Worm (Caenorhabditis elegans) whole organism, L3 larva: ENCODE data around the gene cyp-37A1.

ENCODE experiments used
- elt-3 ChIP-seq, 3 experiments: fragments of 150-350 bp in 1 of 3; sonication (generic microtip) in 2 of 3; optimal IDR thresholded peaks; 2 replicates in 2 of 3; 4 replicates in 1 of 3; lab custom pipeline; 2014 to 2017; ENCODE audit warnings: missing biosample characterization in 3 of 3, missing genetic modification characterization in 3 of 3
- fkh-2 ChIP-seq: fragments of 150-350 bp; optimal IDR thresholded peaks from 2 replicates; lab custom pipeline; 2014; ENCODE audit warnings: missing biosample characterization, missing genetic modification reagents, missing genetic modification characterization
- lin-15B ChIP-seq: fragments of 150-350 bp; optimal IDR thresholded peaks from 2 replicates; lab custom pipeline; 2014; ENCODE audit warnings: missing biosample characterization, missing genetic modification characterization
- lin-39 ChIP-seq: fragments of 150-350 bp; optimal IDR thresholded peaks from 2 replicates; lab custom pipeline; 2018; ENCODE audit warnings: missing biosample characterization, missing genetic modification reagents, missing genetic modification characterization
- mdl-1 ChIP-seq: fragments of 150-350 bp; optimal IDR thresholded peaks from 2 replicates; lab custom pipeline; 2014; ENCODE audit warnings: missing biosample characterization, missing genetic modification characterization
- nfya-1 ChIP-seq: sonication (generic microtip); optimal IDR thresholded peaks from 2 replicates; lab custom pipeline; 2017; ENCODE audit warnings: missing genetic modification characterization, mild to moderate bottlenecking, missing compliant biosample characterization, antibody characterized with exemption, moderate library complexity; ENCODE audit not compliant: insufficient read depth
- nhr-11 ChIP-seq: fragments of 150-350 bp; optimal IDR thresholded peaks from 2 replicates; lab custom pipeline; 2014; ENCODE audit warnings: missing biosample characterization, missing genetic modification characterization
- nhr-25 ChIP-seq: sonication (generic microtip); optimal IDR thresholded peaks from 2 replicates; lab custom pipeline; 2017; ENCODE audit warnings: missing biosample characterization, missing genetic modification characterization
- nhr-28 ChIP-seq: fragments of 150-350 bp; optimal IDR thresholded peaks from 2 replicates; lab custom pipeline; 2014; ENCODE audit warnings: missing biosample characterization, missing genetic modification characterization
- nhr-67 ChIP-seq: fragments of 150-350 bp; optimal IDR thresholded peaks from 2 replicates; lab custom pipeline; 2014; ENCODE audit warnings: missing biosample characterization, missing genetic modification characterization
- tbx-2 ChIP-seq: sonication (generic microtip); optimal IDR thresholded peaks from 2 replicates; lab custom pipeline; 2016; ENCODE audit warnings: mild to moderate bottlenecking, missing genetic modification characterization, missing compliant biosample characterization
- unc-62 ChIP-seq: fragments of 150-350 bp; sonication (generic microtip); optimal IDR thresholded peaks from 4 replicates; lab custom pipeline; 2014; ENCODE audit warnings: missing biosample characterization, missing genetic modification reagents, missing genetic modification characterization
- zag-1 ChIP-seq: fragments of 150-350 bp; optimal IDR thresholded peaks from 2 replicates; lab custom pipeline; 2014; ENCODE audit warnings: missing biosample characterization, missing genetic modification characterization

ce11 chrII:14051474-14051934, 34.7 kb upstream of the cyp-37A1 start:
- TF ChIP-seq nhr-28 (tag; lab: Kevin White, UChicago): no peak
- no peak for TF ChIP-seq tbx-2
- TF ChIP-seq nfya-1: no peak
- TF ChIP-seq fkh-2: no peak
- TF ChIP-seq nhr-67 (tag; lab: Kevin White, UChicago): no peak
- no peak for TF ChIP-seq mdl-1 (tag; lab: Kevin White, UChicago)
- no peak for TF ChIP-seq unc-62 (GFP tag; lab: Kevin White, UChicago)
- no peak for TF ChIP-seq zag-1 (tag; lab: Kevin White, UChicago)
- TF ChIP-seq nhr-11 (tag; lab: Kevin White, UChicago): no peak
- no peak for TF ChIP-seq elt-3 (tag; optimal IDR thresholded peaks at IDR 0.05; lab: Kevin White, UChicago)
- TF ChIP-seq lin-39 (tag; lab: Kevin White, UChicago): no peak
- TF ChIP-seq lin-15B: no peak
- TF ChIP-seq nhr-25 (tag; lab: Kevin White, UChicago): no peak
